Worm (Caenorhabditis elegans): ENCODE results near the gene F48B9.8.

Gene F48B9.8

DNA sequence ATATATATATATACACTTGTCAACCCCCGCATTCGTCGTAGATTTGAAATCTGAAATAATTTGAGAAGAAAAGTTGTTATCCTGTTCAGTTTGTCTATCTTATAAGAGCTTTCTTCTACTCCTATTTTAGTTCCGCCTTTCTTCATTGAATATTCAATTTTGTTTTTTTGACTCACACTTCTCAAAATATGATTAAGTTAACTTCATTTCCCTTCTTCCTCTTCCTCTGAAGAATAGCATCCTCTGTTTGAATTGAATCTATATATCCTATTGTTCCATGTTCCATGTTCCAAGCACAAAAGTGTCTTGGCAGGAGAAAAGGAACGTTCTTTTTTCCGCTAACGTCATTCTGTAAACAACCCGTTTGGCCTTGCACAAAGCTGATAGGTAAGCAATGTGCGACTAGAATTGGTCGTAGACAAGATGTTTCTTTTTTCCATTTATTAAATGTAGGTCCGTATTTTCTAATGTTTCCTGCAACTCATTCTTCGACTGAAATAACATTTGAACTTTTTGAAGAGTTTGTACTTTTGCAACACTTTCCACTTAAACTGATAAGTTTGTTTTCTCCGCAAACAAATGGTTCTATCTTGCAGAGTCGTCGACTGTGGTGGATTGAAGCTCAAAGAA, 15.8 kb upstream of the F48B9.8 start, which contains the start of gene gap-1:
gap-1 (plus strand) TSS at position 580 of the 630 bp plus-strand sequence.
- peak; percentile 38 for TF ChIP-seq ceh-32 (tag; optimal IDR thresholded peaks at IDR 0.05; ENCODE audit: poor library complexity)
- TF ChIP-seq ces-1 (GFP tag; optimal IDR thresholded peaks at IDR 0.05) = peak; percentile 92
- no peak for TF ChIP-seq ZK546.5 (tag; optimal IDR thresholded peaks at IDR 0.05)
- TF ChIP-seq F26F4.8 (GFP tag; conservative IDR thresholded peaks at IDR 0.05) = no peak
- TF ChIP-seq fkh-10 (GFP tag; optimal IDR thresholded peaks at IDR 0.05) = peak; percentile 88
- peak; percentile 24 for TF ChIP-seq rbr-2 (tag; optimal IDR thresholded peaks at IDR 0.05)
- TF ChIP-seq unc-62 (GFP tag; optimal IDR thresholded peaks at IDR 0.05 in 1 of 2) = peak in 1 of 2 experiments; percentile 64
- no peak for TF ChIP-seq unc-62 (tag; optimal IDR thresholded peaks at IDR 0.05)

- TF ChIP-seq hmg-1.1 (GFP tag; IDR thresholded peaks at IDR 0.05) (no peak), ctbp-1 (GFP tag; IDR thresholded peaks at IDR 0.05) (no peak), zip-2 (tag; optimal IDR thresholded peaks at IDR 0.05) (no peak), nhr-41 (GFP tag; IDR thresholded peaks at IDR 0.05) (no peak), lin-1 (GFP tag; IDR thresholded peaks at IDR 0.05) (no peak), php-3 (GFP tag; IDR thresholded peaks at IDR 0.05) (no peak), attf-4 (tag; optimal IDR thresholded peaks at IDR 0.05) (no peak), lin-29 (GFP tag; IDR thresholded peaks at IDR 0.05) (no peak), F37D6.2 (tag; optimal IDR thresholded peaks at IDR 0.05) (no peak), mdt-29 (GFP tag; IDR thresholded peaks at IDR 0.05) (no peak), skn-1 (tag; optimal IDR thresholded peaks at IDR 0.05) (no peak), nhr-10 (tag; optimal IDR thresholded peaks at IDR 0.05) (no peak), zag-1 (tag; optimal IDR thresholded peaks at IDR 0.05) (no peak)
These were observed 14.5 kb upstream of the F48B9.8 start for ce11 chrX:2190740-2191139.

DNA sequence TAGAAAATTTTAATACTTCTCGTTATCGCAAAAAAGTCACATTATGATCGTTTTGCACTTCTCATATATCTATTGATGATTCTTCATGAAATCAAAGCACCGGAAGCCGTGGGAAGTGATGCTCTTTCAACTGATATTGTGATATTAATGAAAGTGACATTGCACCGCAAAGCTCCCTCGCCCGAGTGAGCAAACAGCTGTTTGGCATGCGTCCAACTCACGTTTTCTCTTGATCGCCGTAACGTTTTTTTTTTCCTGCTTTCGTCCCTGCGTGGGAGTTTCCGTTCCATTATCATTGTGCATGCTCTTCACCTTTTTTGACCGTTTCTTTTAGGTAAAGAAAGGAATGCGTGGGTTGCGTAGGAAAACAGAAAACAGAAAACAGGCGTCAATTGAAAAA, 12.7 kb upstream of the F48B9.8 start:
- no peak for TF ChIP-seq dmd-9 (GFP tag; IDR thresholded peaks at IDR 0.05)
- TF ChIP-seq hlh-11 (tag; optimal IDR thresholded peaks at IDR 0.05) = peak; percentile 37
- no peak for TF ChIP-seq nhr-41 (GFP tag; IDR thresholded peaks at IDR 0.05)

- TF ChIP-seq madf-9 (GFP tag; conservative IDR thresholded peaks at IDR 0.05) (no peak), D1046.2 (GFP tag; IDR thresholded peaks at IDR 0.05) (no peak), lim-7 (GFP tag; IDR thresholded peaks at IDR 0.05) (no peak), nhr-28 (tag; optimal IDR thresholded peaks at IDR 0.05) (no peak), fos-1 (tag; optimal IDR thresholded peaks at IDR 0.05) (no peak), lin-1 (GFP tag; IDR thresholded peaks at IDR 0.05) (no peak), fkh-10 (GFP tag; optimal IDR thresholded peaks at IDR 0.05) (no peak), lin-13 (GFP tag; optimal IDR thresholded peaks at IDR 0.05) (no peak), egl-43 (GFP tag; IDR thresholded peaks at IDR 0.05) (no peak), Y105C5A.15 (GFP tag; IDR thresholded peaks at IDR 0.05) (no peak), spr-1 (tag; optimal IDR thresholded peaks at IDR 0.05) (no peak), vab-7 (GFP tag; IDR thresholded peaks at IDR 0.05) (no peak), aly-2 (tag; optimal IDR thresholded peaks at IDR 0.05) (no peak)
These were observed 4.4 kb upstream of the F48B9.8 start, which contains the start of gene F48B9.1 for ce11 chrX:2180588-2180987. TSS of gene F48B9.1 (plus strand) at chrX:2180888.

DNA sequence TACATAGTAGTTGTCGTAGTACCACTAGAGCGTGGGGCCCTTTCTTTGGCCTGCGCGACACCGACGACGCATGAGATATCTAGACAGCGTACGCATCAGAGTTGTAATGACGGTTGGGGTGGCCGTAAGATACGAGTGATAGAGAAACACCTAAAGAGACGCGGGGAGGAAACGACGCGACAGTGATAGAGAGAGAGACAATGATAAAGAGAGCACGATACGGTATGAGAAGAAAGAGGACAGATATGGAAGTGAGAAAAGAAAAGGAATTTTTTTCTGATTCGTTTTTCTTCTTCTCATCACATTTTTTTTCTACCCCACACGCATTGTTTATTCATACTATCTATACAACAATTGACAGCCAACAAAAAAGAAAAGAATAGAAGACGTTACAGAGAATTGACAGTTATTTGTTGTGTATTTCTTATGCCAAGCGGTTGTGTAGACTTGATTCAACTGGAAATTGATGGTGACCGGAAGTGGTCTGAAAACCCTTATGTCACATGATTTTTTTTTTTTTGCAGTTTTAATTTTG, 2.3 kb upstream of the F48B9.8 start:
- TF ChIP-seq pqm-1 (tag; optimal IDR thresholded peaks at IDR 0.05) (peak; percentile 32), dve-1 (tag; optimal IDR thresholded peaks at IDR 0.05; ENCODE audit: insufficient read depth) (peak; percentile 62), dmd-6 (GFP tag; IDR thresholded peaks at IDR 0.05) (peak; percentile 37), hlh-11 (tag; optimal IDR thresholded peaks at IDR 0.05) (peak; percentile 28), nhr-28 (tag; optimal IDR thresholded peaks at IDR 0.05) (peak; percentile 43), tra-1 (GFP tag; IDR thresholded peaks at IDR 0.05) (0 out of 2 replicates have a peak, but pooled peaks have one; percentile 15), lim-7 (GFP tag; IDR thresholded peaks at IDR 0.05) (no peak), mdl-1 (tag; optimal IDR thresholded peaks at IDR 0.05) (peak in 1 of 2 experiments; percentile 28), hlh-30 (tag; optimal IDR thresholded peaks at IDR 0.05; ENCODE audit: insufficient read depth) (peak; percentile 10), T26A8.4 (GFP tag; IDR thresholded peaks at IDR 0.05) (no peak), mes-2 (tag; optimal IDR thresholded peaks at IDR 0.05; ENCODE audit: poor library complexity, severe bottlenecking) (no peak), daf-16 (GFP tag; optimal IDR thresholded peaks at IDR 0.05) (no peak), daf-16 (tag; optimal IDR thresholded peaks at IDR 0.05) (peak; percentile 15), gei-8 (GFP tag; optimal IDR thresholded peaks at IDR 0.05) (no peak)

Measured in whole organism, L4 larva.